Worm (Caenorhabditis elegans) whole organism, mixed stage, embryonic: Measurements from ENCODE around the gene F12E12.1.

Experiments used
- M03D4.4 ChIP-seq: sonication (generic microtip); optimal IDR thresholded peaks from 2 replicates; lab custom pipeline; 2017; ENCODE audit warnings: mild to moderate bottlenecking, missing genetic modification characterization, missing compliant biosample characterization
- blmp-1 ChIP-seq: fragments of 150-350 bp; optimal IDR thresholded peaks from 2 replicates; lab custom pipeline; 2014; ENCODE audit warnings: missing biosample characterization, missing genetic modification characterization
- hlh-1 ChIP-seq: fragments of 150-350 bp; optimal IDR thresholded peaks from 2 replicates; lab custom pipeline; 2014; ENCODE audit warnings: missing biosample characterization, missing genetic modification reagents, missing genetic modification characterization
- lin-13 ChIP-seq: fragments of 150-350 bp; optimal IDR thresholded peaks from 2 replicates; lab custom pipeline; 2014; ENCODE audit warnings: missing biosample characterization, missing genetic modification characterization
- lsy-2 ChIP-seq: fragments of 150-350 bp; optimal IDR thresholded peaks from 2 replicates; lab custom pipeline; 2014; ENCODE audit warnings: missing biosample characterization, missing genetic modification characterization
- nhr-12 ChIP-seq: fragments of 150-350 bp; optimal IDR thresholded peaks from 2 replicates; lab custom pipeline; 2014; ENCODE audit warnings: missing biosample characterization, missing genetic modification characterization
- nhr-237 ChIP-seq: fragments of 150-350 bp; optimal IDR thresholded peaks from 2 replicates; lab custom pipeline; 2014; ENCODE audit warnings: missing biosample characterization, missing genetic modification characterization
- nhr-28 ChIP-seq: fragments of 150-350 bp; optimal IDR thresholded peaks from 2 replicates; lab custom pipeline; 2014; ENCODE audit warnings: missing biosample characterization, missing genetic modification characterization
- pha-4 ChIP-seq: fragments of 150-350 bp; optimal IDR thresholded peaks from 2 replicates; lab custom pipeline; 2018; ENCODE audit warnings: missing biosample characterization, missing genetic modification reagents, missing genetic modification characterization
- snpc-4 ChIP-seq: fragments of 150-350 bp; optimal IDR thresholded peaks from 2 replicates; lab custom pipeline; 2014; ENCODE audit warnings: missing biosample characterization, missing genetic modification characterization
- unc-120 ChIP-seq: sonication (generic microtip); optimal IDR thresholded peaks from 2 replicates; lab custom pipeline; 2017; ENCODE audit warnings: missing genetic modification characterization, missing compliant biosample characterization; ENCODE audit not compliant: poor library complexity, severe bottlenecking
- unc-62 ChIP-seq: fragments of 150-350 bp; optimal IDR thresholded peaks from 2 replicates; lab custom pipeline; 2014; ENCODE audit warnings: missing biosample characterization, missing genetic modification reagents, missing genetic modification characterization

- TF ChIP-seq nhr-237 (tag; lab: Kevin White, UChicago) (no peak), blmp-1 (tag; lab: Kevin White, UChicago) (no peak), unc-62 (GFP tag; lab: Kevin White, UChicago) (no peak), snpc-4 (no peak), lsy-2 (no peak), unc-120 (tag; lab: Kevin White, UChicago) (no peak), pha-4 (tag; lab: Kevin White, UChicago) (no peak), nhr-28 (no peak), hlh-1 (no peak), M03D4.4 (no peak), nhr-12 (tag; lab: Kevin White, UChicago) (no peak), lin-13 (no peak)
Observed at ce11 chrII:3785756-3786155, 44.1 kb downstream of the F12E12.1 start.
